Worm (Caenorhabditis elegans): ENCODE measurements around the gene T01B7.13.

DNA sequence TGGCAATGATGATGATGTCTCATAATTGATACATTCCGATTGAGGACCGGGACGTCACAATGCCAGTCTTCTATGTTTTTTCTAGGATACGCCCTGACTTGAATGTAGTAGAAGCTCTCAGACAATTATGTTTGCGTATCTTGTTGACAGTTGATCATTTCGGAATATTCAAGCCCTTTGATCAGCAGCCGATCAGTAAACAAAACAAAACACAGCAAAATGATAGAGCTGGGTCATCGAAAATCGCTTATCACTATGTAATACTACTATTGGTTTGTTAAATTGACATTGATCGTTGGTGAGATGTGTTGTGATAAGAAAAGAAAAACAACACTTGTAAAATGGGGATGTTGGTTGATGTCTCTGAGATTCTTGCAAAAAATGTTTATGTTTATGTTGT, 23.0 kb downstream of the T01B7.13 start:
- no peak for TF ChIP-seq nhr-120 (GFP tag; IDR thresholded peaks at IDR 0.05)
- no peak for TF ChIP-seq ztf-26 (tag; optimal IDR thresholded peaks at IDR 0.05)
- no peak for TF ChIP-seq unc-62 (GFP tag; optimal IDR thresholded peaks at IDR 0.05)
- no peak for TF ChIP-seq nfya-1 (tag; optimal IDR thresholded peaks at IDR 0.05; ENCODE audit: borderline replicate concordance, insufficient read depth)
- no peak for TF ChIP-seq sptf-2 (GFP tag; optimal IDR thresholded peaks at IDR 0.05)

All from whole organism, young adult.